Fruit fly (Drosophila melanogaster) whole organism, prepupa: ENCODE data around the gene S.

Source experiments
- CG10669 ChIP-seq: fragments of 200-800 bp; sonication (Bioruptor generic); optimal IDR thresholded peaks from 3 replicates; lab custom pipeline; 2018; ENCODE audit warnings: missing biosample characterization, mild to moderate bottlenecking, missing genetic modification characterization, moderate library complexity
- CG11294 ChIP-seq: fragments of 200-800 bp; sonication (Bioruptor generic); IDR thresholded peaks from 2 replicates; pipeline ENCODE4 v1.3.6; 2022; ENCODE audit warnings: missing biosample characterization, missing genetic modification characterization
- CG11762 ChIP-seq: fragments of 200-800 bp; sonication (Bioruptor generic); optimal IDR thresholded peaks from 3 replicates; lab custom pipeline; 2016; ENCODE audit warnings: missing biosample characterization, missing genetic modification characterization; ENCODE audit not compliant: insufficient read depth
- CG11902 ChIP-seq: fragments of 200-800 bp; sonication (Bioruptor generic); optimal IDR thresholded peaks from 3 replicates; lab custom pipeline; 2016; ENCODE audit warnings: missing biosample characterization, missing genetic modification characterization
- CG16779 ChIP-seq: fragments of 200-800 bp; sonication (Bioruptor generic); optimal IDR thresholded peaks from 3 replicates; lab custom pipeline; 2017; ENCODE audit warnings: missing biosample characterization, mild to moderate bottlenecking, missing genetic modification characterization
- CG3032 ChIP-seq: fragments of 200-800 bp; optimal IDR thresholded peaks from 2 replicates; lab custom pipeline; 2019; ENCODE audit warnings: missing biosample characterization, mild to moderate bottlenecking, missing genetic modification characterization, moderate library complexity
- CG31627 ChIP-seq: fragments of 200-800 bp; sonication (Bioruptor generic); optimal IDR thresholded peaks from 3 replicates; lab custom pipeline; 2016; ENCODE audit warnings: missing biosample characterization, missing genetic modification characterization
- CG34406 ChIP-seq: fragments of 200-800 bp; sonication (Bioruptor generic); optimal IDR thresholded peaks from 3 replicates; lab custom pipeline; 2016; ENCODE audit warnings: missing biosample characterization, missing genetic modification characterization
- CG3919 ChIP-seq: fragments of 200-800 bp; sonication (Bioruptor generic); optimal IDR thresholded peaks from 3 replicates; lab custom pipeline; 2016; ENCODE audit warnings: missing biosample characterization, missing genetic modification characterization
- CG6163 ChIP-seq: fragments of 200-800 bp; sonication (Bioruptor generic); IDR thresholded peaks from 3 replicates; pipeline ENCODE4 v1.3.6; 2022; ENCODE audit warnings: missing biosample characterization, missing genetic modification characterization
- CG6808 ChIP-seq: fragments of 200-800 bp; sonication (Bioruptor generic); optimal IDR thresholded peaks from 3 replicates; lab custom pipeline; 2017; ENCODE audit warnings: missing biosample characterization, missing genetic modification characterization, mild to moderate bottlenecking, moderate library complexity, missing genetic modification reagents
- CG6854 ChIP-seq: fragments of 200-800 bp; sonication (Bioruptor generic); optimal IDR thresholded peaks from 2 replicates; lab custom pipeline; 2017; ENCODE audit warnings: missing biosample characterization, mild to moderate bottlenecking, missing genetic modification characterization
- CG8119 ChIP-seq: fragments of 200-800 bp; sonication (Bioruptor generic); IDR thresholded peaks from 3 replicates; pipeline ENCODE4 v1.3.6; 2022; ENCODE audit warnings: missing biosample characterization, missing genetic modification characterization
- CG8632 ChIP-seq: fragments of 200-800 bp; sonication (Bioruptor generic); optimal IDR thresholded peaks from 3 replicates; lab custom pipeline; 2016; ENCODE audit warnings: missing biosample characterization, missing genetic modification characterization
- Eip75B ChIP-seq: fragments of 200-800 bp; sonication (Bioruptor generic); optimal IDR thresholded peaks from 3 replicates; lab custom pipeline; 2016; ENCODE audit warnings: missing biosample characterization, missing genetic modification characterization
- Eip78C ChIP-seq: fragments of 200-800 bp; sonication (Bioruptor generic); peaks from one replicate; lab custom pipeline; 2016; ENCODE audit warnings: missing biosample characterization, missing genetic modification characterization
- Eip93F ChIP-seq: fragments of 200-800 bp; sonication (Bioruptor generic); optimal IDR thresholded peaks from 2 replicates; lab custom pipeline; 2016; ENCODE audit warnings: missing biosample characterization, mild to moderate bottlenecking, missing genetic modification characterization
- Ets96B ChIP-seq: fragments of 200-800 bp; optimal IDR thresholded peaks from 2 replicates; lab custom pipeline; 2019; ENCODE audit warnings: missing biosample characterization, mild to moderate bottlenecking, missing genetic modification characterization, moderate library complexity
- Hr39 ChIP-seq: fragments of 200-800 bp; sonication (Bioruptor generic); optimal IDR thresholded peaks from 2 replicates; lab custom pipeline; 2016; ENCODE audit warnings: missing biosample characterization, missing genetic modification characterization
- Hr4 ChIP-seq: fragments of 200-800 bp; sonication (Bioruptor generic); optimal IDR thresholded peaks from 3 replicates; lab custom pipeline; 2016; ENCODE audit warnings: missing biosample characterization, missing genetic modification characterization
- Lpt ChIP-seq: fragments of 200-800 bp; sonication (Bioruptor generic); optimal IDR thresholded peaks from 3 replicates; lab custom pipeline; 2016; ENCODE audit warnings: missing biosample characterization, missing genetic modification characterization
- Met ChIP-seq: fragments of 200-800 bp; sonication (Bioruptor generic); optimal IDR thresholded peaks from 3 replicates; lab custom pipeline; 2016; ENCODE audit warnings: missing biosample characterization, missing genetic modification characterization
- Sox102F ChIP-seq: fragments of 200-800 bp; sonication (Bioruptor generic); optimal IDR thresholded peaks from 2 replicates; lab custom pipeline; 2016; ENCODE audit warnings: missing biosample characterization, mild to moderate bottlenecking, missing genetic modification characterization
- Sox14 ChIP-seq: fragments of 200-800 bp; sonication (Bioruptor generic); optimal IDR thresholded peaks from 3 replicates; lab custom pipeline; 2016; ENCODE audit warnings: missing biosample characterization, missing genetic modification characterization
- Sox15 ChIP-seq: fragments of 200-800 bp; sonication (Bioruptor generic); optimal IDR thresholded peaks from 3 replicates; lab custom pipeline; 2016; ENCODE audit warnings: missing biosample characterization, missing genetic modification characterization
- acj6 ChIP-seq: fragments of 200-800 bp; sonication (Bioruptor generic); optimal IDR thresholded peaks from 3 replicates; lab custom pipeline; 2016; ENCODE audit warnings: missing biosample characterization, missing genetic modification characterization
- eg ChIP-seq: fragments of 200-800 bp; sonication (Bioruptor generic); IDR thresholded peaks from 3 replicates; pipeline ENCODE4 v1.3.6; 2022; ENCODE audit warnings: missing biosample characterization, missing genetic modification characterization
- esn ChIP-seq: fragments of 200-800 bp; sonication (Bioruptor generic); optimal IDR thresholded peaks from 2 replicates; lab custom pipeline; 2016; ENCODE audit warnings: missing biosample characterization, mild to moderate bottlenecking, missing genetic modification characterization, moderate library complexity
- fd59A ChIP-seq: fragments of 200-800 bp; sonication (Bioruptor generic); optimal IDR thresholded peaks from 2 replicates; lab custom pipeline; 2017; ENCODE audit warnings: missing biosample characterization, mild to moderate bottlenecking, missing genetic modification characterization, missing genetic modification reagents
- fkh ChIP-seq: fragments of 200-800 bp; sonication (Bioruptor generic); optimal IDR thresholded peaks from 3 replicates; lab custom pipeline; 2017; ENCODE audit warnings: missing biosample characterization, mild to moderate bottlenecking, missing genetic modification characterization, moderate library complexity
- spab ChIP-seq: fragments of 200-800 bp; sonication (Bioruptor generic); optimal IDR thresholded peaks from 2 replicates; lab custom pipeline; 2017; ENCODE audit warnings: missing biosample characterization, mild to moderate bottlenecking, missing genetic modification characterization, missing genetic modification reagents
- ss ChIP-seq, 2 experiments: fragments of 200-800 bp; sonication (Bioruptor generic); optimal IDR thresholded peaks; 2 replicates in 1 of 2; 3 replicates in 1 of 2; lab custom pipeline; 2017 to 2018; ENCODE audit warnings: mild to moderate bottlenecking in 2 of 2, missing biosample characterization in 2 of 2, missing genetic modification characterization in 2 of 2, moderate library complexity in 1 of 2
- svp ChIP-seq: fragments of 200-800 bp; sonication (Bioruptor generic); peaks from one replicate; lab custom pipeline; 2016; ENCODE audit warnings: missing biosample characterization, missing genetic modification characterization
- topi ChIP-seq: fragments of 200-800 bp; sonication (Bioruptor generic); optimal IDR thresholded peaks from 3 replicates; lab custom pipeline; 2016; ENCODE audit warnings: missing biosample characterization, missing genetic modification characterization
- vri ChIP-seq: fragments of 200-800 bp; sonication (Bioruptor generic); optimal IDR thresholded peaks from 3 replicates; lab custom pipeline; 2016; ENCODE audit warnings: missing biosample characterization, mild to moderate bottlenecking, missing genetic modification characterization

Gene S

dm6 chr2L:1118880-1119809, 41.5 kb upstream of the S start (continued):
- TF ChIP-seq CG31627 (GFP tag; lab: Kevin White, UChicago) (peak; percentile 81), CG3032 (tag; lab: Kevin White, UChicago) (peak; percentile 48), spab (GFP tag; lab: Kevin White, UChicago) (peak; percentile 61), CG8119 (GFP tag; lab: Robert Waterston, UW) (peak; percentile 73), CG34406 (GFP tag; lab: Kevin White, UChicago) (peak; percentile 78), CG8632 (peak; percentile 70), CG10669 (GFP tag; lab: Kevin White, UChicago) (peak; percentile 62), Lpt (GFP tag; lab: Kevin White, UChicago) (peak; percentile 1), CG6808 (GFP tag; lab: Kevin White, UChicago) (peak; percentile 52), vri (GFP tag; lab: Kevin White, UChicago) (peak; percentile 79), Hr4 (GFP tag; lab: Kevin White, UChicago) (peak; percentile 84), CG11294 (GFP tag; lab: Robert Waterston, UW) (peak; percentile 79), CG6163 (GFP tag; lab: Robert Waterston, UW) (peak; percentile 82), CG11762 (GFP tag; lab: Kevin White, UChicago) (peak; percentile 70), fd59A (peak; percentile 37)

dm6 chr2L:1118149-1118548, 40.5 kb upstream of the S start:
- TF ChIP-seq Sox15 (GFP tag; lab: Kevin White, UChicago) (no peak), svp (peak; percentile 61), eg (peak; percentile 31; the same call in 2 of the 3 replicates), Eip78C (GFP tag; lab: Kevin White, UChicago) (peak; percentile 14)

dm6 chr2L:1116661-1117322, 39.2 kb upstream of the S start:
- TF ChIP-seq esn (GFP tag; lab: Kevin White, UChicago) (peak; percentile 5), svp (peak; percentile 95), CG6163 (GFP tag; lab: Robert Waterston, UW) (no peak), fkh (GFP tag; lab: Kevin White, UChicago) (peak; percentile 20), Hr39 (GFP tag; lab: Kevin White, UChicago) (no peak), vri (GFP tag; lab: Kevin White, UChicago) (peak; percentile 60), CG16779 (tag; lab: Kevin White, UChicago) (peak; percentile 28), Sox14 (peak; percentile 26), fd59A (no peak), CG8119 (GFP tag; lab: Robert Waterston, UW) (no peak), CG11902 (GFP tag; lab: Kevin White, UChicago) (no peak), Eip78C (GFP tag; lab: Kevin White, UChicago) (peak; percentile 80), Ets96B (tag; lab: Kevin White, UChicago) (no peak), CG6854 (GFP tag; lab: Kevin White, UChicago) (peak; percentile 43), CG34406 (GFP tag; lab: Kevin White, UChicago) (no peak), Eip93F (GFP tag; lab: Kevin White, UChicago) (peak; percentile 73), Eip75B (GFP tag; lab: Kevin White, UChicago) (peak; percentile 13), ss (GFP tag; optimal IDR thresholded peaks at IDR 0.05; lab: Kevin White, UChicago) (peak in 1 of 2 experiments; percentile 16), acj6 (GFP tag; lab: Kevin White, UChicago) (no peak), Met (GFP tag; lab: Kevin White, UChicago) (peak; percentile 31), CG3919 (peak; percentile 5), Sox102F (GFP tag; lab: Kevin White, UChicago) (peak; percentile 20), topi (GFP tag; lab: Kevin White, UChicago) (peak; percentile 3), Sox15 (GFP tag; lab: Kevin White, UChicago) (no peak)
